Worm (Caenorhabditis elegans) whole organism, L2 larva: Measurements from ENCODE around the gene ttr-43.

Experiments used
- ZK546.5 ChIP-seq: sonication (generic microtip); optimal IDR thresholded peaks from 2 replicates; lab custom pipeline; 2017; ENCODE audit warnings: missing biosample characterization, missing genetic modification characterization
- ceh-16 ChIP-seq: fragments of 150-350 bp; optimal IDR thresholded peaks from 2 replicates; lab custom pipeline; 2014; ENCODE audit warnings: missing biosample characterization, missing genetic modification characterization
- lsy-2 ChIP-seq, 2 experiments: fragments of 150-350 bp in 1 of 2; sonication (generic microtip) in 1 of 2; optimal IDR thresholded peaks; 2 replicates each; lab custom pipeline; 2014 to 2017; ENCODE audit warnings: missing biosample characterization in 2 of 2, missing genetic modification characterization in 2 of 2
- nhr-12 ChIP-seq: fragments of 150-350 bp; optimal IDR thresholded peaks from 2 replicates; lab custom pipeline; 2014; ENCODE audit warnings: missing biosample characterization, missing genetic modification characterization
- nhr-6 ChIP-seq: fragments of 150-350 bp; optimal IDR thresholded peaks from 2 replicates; lab custom pipeline; 2014; ENCODE audit warnings: missing biosample characterization, missing genetic modification characterization
- sem-4 ChIP-seq: fragments of 150-350 bp; optimal IDR thresholded peaks from 2 replicates; lab custom pipeline; 2014; ENCODE audit warnings: missing biosample characterization, missing genetic modification reagents, missing genetic modification characterization
- sma-9 ChIP-seq, 2 experiments: fragments of 150-350 bp in 1 of 2; sonication (generic microtip) in 1 of 2; optimal IDR thresholded peaks; 2 replicates each; lab custom pipeline; 2014 to 2016; ENCODE audit warnings: missing genetic modification characterization in 2 of 2, mild to moderate bottlenecking in 1 of 2, missing biosample characterization in 1 of 2, missing compliant biosample characterization in 1 of 2, missing genetic modification reagents in 1 of 2, moderate library complexity in 1 of 2
- snpc-4 ChIP-seq: fragments of 150-350 bp; optimal IDR thresholded peaks from 2 replicates; lab custom pipeline; 2014; ENCODE audit warnings: missing biosample characterization, missing genetic modification characterization
- ztf-11 ChIP-seq: sonication (generic microtip); optimal IDR thresholded peaks from 2 replicates; lab custom pipeline; 2017; ENCODE audit warnings: missing biosample characterization, missing genetic modification characterization
- ztf-4 ChIP-seq: fragments of 150-350 bp; optimal IDR thresholded peaks from 2 replicates; lab custom pipeline; 2014; ENCODE audit warnings: missing biosample characterization, missing genetic modification characterization

ce11 chrV:12567850-12568249 lies 22.7 kb downstream of the ttr-43 start, which contains the start of gene E02A10.4:
- TF ChIP-seq ceh-16 (tag; lab: Kevin White, UChicago), result no peak
- TF ChIP-seq sem-4, result no peak
- TF ChIP-seq sma-9 (GFP tag; optimal IDR thresholded peaks at IDR 0.05; lab: Kevin White, UChicago), result no peak
- no peak for TF ChIP-seq sma-9 (tag; optimal IDR thresholded peaks at IDR 0.05; lab: Kevin White, UChicago)
- TF ChIP-seq ztf-11, result no peak
- TF ChIP-seq snpc-4, result no peak
- no peak for TF ChIP-seq ZK546.5 (tag; lab: Kevin White, UChicago)
- TF ChIP-seq ztf-4 (tag; lab: Kevin White, UChicago), result no peak
- TF ChIP-seq nhr-12 (tag; lab: Kevin White, UChicago), result no peak
- TF ChIP-seq lsy-2 (tag; optimal IDR thresholded peaks at IDR 0.05; lab: Kevin White, UChicago), result no peak
- no peak for TF ChIP-seq nhr-6 (tag; lab: Kevin White, UChicago)
